Worm (Caenorhabditis elegans): Measurements from ENCODE around the gene hlh-6.

DNA sequence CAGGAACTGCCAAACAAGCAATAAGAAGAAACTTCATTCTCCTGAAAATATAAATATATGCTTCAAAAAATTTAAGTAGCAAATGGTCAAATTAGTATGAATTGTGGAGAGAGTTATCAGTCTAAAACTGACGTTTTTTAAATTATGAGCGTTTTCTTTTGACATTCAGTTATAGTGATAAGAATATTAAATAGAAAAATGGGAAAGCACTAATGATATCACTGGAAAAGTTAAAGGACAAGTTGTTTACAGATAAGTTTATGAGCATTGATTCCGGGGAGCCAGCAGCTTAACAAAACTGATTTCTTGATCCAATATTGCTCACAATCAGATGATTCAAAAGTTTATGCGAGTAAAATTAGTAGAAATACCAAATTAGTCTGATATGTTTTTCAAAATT, 45.8 kb upstream of the hlh-6 start, which contains the start of gene ZK1320.3:
- TF ChIP-seq him-1 (tag; optimal IDR thresholded peaks at IDR 0.05) (no peak), dao-5 (tag; optimal IDR thresholded peaks at IDR 0.05) (no peak)
